Worm (Caenorhabditis elegans) whole organism, L4 larva: Measurements from ENCODE around the gene scc-3.

Experiments used
- F37D6.2 ChIP-seq: sonication (generic microtip); optimal IDR thresholded peaks from 2 replicates; lab custom pipeline; 2016; ENCODE audit warnings: mild to moderate bottlenecking, missing genetic modification characterization, missing compliant biosample characterization
- lin-38 ChIP-seq: fragments of 200-800 bp; sonication (Bioruptor generic); IDR thresholded peaks from 2 replicates; pipeline ENCODE4 v1.3.6; 2022; ENCODE audit warnings: missing genetic modification reagents, missing genetic modification characterization, missing compliant biosample characterization
- nhr-42 ChIP-seq: fragments of 200-800 bp; sonication (Bioruptor generic); IDR thresholded peaks from 2 replicates; pipeline ENCODE4 v1.3.6; 2022; ENCODE audit warnings: missing genetic modification characterization, missing compliant biosample characterization
- nhr-6 ChIP-seq: fragments of 150-350 bp; optimal IDR thresholded peaks from 2 replicates; lab custom pipeline; 2014; ENCODE audit warnings: missing biosample characterization, missing genetic modification characterization
- unc-62 ChIP-seq, 3 experiments: fragments of 150-350 bp in 1 of 3; sonication (generic microtip); optimal IDR thresholded peaks in 2 of 3; peaks in 1 of 3; 1 replicate in 1 of 3; 2 replicates in 2 of 3; lab custom pipeline; 2014 to 2017; ENCODE audit warnings: missing biosample characterization in 3 of 3, missing genetic modification characterization in 3 of 3, missing genetic modification reagents in 3 of 3, missing genotype in 1 of 3
- zfp-2 ChIP-seq: sonication (generic microtip); optimal IDR thresholded peaks from 2 replicates; lab custom pipeline; 2016; ENCODE audit warnings: mild to moderate bottlenecking, missing genetic modification characterization, missing compliant biosample characterization

DNA sequence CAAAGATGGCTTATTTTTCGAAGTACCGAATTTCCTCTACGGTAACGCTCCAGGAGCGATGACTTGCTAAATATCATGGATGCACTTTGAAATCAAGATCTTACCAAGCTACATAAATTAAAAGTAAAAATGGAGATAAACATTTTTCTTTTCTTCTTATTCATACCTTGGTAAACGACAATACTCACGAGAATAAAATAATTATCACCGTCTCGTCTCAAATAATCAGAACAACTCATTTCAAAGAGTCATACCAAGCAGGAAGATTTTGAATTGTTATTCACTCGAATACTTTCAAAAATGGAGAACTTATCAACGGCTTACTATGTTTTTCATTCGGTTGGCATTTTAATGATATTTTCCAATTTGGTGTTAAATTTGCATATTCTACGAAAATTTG, 39.5 kb downstream of the scc-3 start, which contains the start of gene srbc-45:
- TF ChIP-seq unc-62 (GFP tag; optimal IDR thresholded peaks at IDR 0.05 in 1 of 2; lab: Kevin White, UChicago) = no peak
- no peak for TF ChIP-seq unc-62 (tag; optimal IDR thresholded peaks at IDR 0.05; lab: Kevin White, UChicago)
- no peak for TF ChIP-seq F37D6.2 (tag; lab: Kevin White, UChicago)
- TF ChIP-seq zfp-2 (tag; lab: Kevin White, UChicago) = no peak
- TF ChIP-seq nhr-6 (tag; lab: Kevin White, UChicago) = no peak
- TF ChIP-seq lin-38 = no peak
- no peak for TF ChIP-seq nhr-42
